Fruit fly (Drosophila melanogaster) Kc167 (cell line): ENCODE results near the gene CG17154.

ENCODE experiments used
- Myc ChIP-seq: fragments of >200 bp; optimal IDR thresholded peaks from 2 replicates; lab custom pipeline; 2017; ENCODE audit warnings: missing external identifiers
- Sin3A ChIP-seq: fragments of >200 bp; optimal IDR thresholded peaks from 2 replicates; lab custom pipeline; 2018; ENCODE audit warnings: missing external identifiers
- h ChIP-seq: fragments of >200 bp; optimal IDR thresholded peaks from 3 replicates; lab custom pipeline; 2018; ENCODE audit warnings: missing external identifiers
- insv ChIP-seq: fragments of >200 bp; optimal IDR thresholded peaks from 3 replicates; lab custom pipeline; 2018; ENCODE audit warnings: missing external identifiers
- psq ChIP-seq: fragments of >200 bp; optimal IDR thresholded peaks from 2 replicates; lab custom pipeline; 2017; ENCODE audit warnings: missing external identifiers
- ttk ChIP-seq: sonication (Bioruptor generic); optimal IDR thresholded peaks from 2 replicates; lab custom pipeline; 2017; ENCODE audit warnings: missing external identifiers

CG17154 gene

DNA sequence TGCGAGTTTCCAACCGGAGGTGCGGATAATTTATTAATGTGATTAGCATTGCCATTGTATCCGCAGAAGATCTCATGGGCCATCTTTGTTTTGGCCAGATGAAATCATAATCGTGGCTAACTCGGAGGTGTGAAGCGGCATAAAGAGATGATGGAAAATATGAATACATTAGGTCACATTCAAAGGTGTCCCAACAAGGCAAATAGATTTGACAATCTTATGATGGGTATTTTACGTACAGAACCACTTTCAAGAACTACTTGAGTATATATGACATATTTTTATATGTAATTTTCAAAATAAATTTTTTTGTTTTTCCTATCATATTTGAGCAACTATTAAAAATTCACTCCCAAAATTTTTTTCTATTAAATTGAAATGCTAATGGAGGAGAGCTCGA is at the start of gene CG17154:
Gene CG17154, plus strand, starts transcription at position 301 of the 400 bp plus-strand sequence.
- no peak for TF ChIP-seq psq (lab: Kevin White, UChicago)
- no peak for TF ChIP-seq ttk
- no peak for TF ChIP-seq Myc (lab: Kevin White, UChicago)
- TF ChIP-seq insv (lab: Kevin White, UChicago) = no peak
- no peak for TF ChIP-seq h (lab: Kevin White, UChicago)
- no peak for TF ChIP-seq Sin3A (lab: Kevin White, UChicago)

DNA sequence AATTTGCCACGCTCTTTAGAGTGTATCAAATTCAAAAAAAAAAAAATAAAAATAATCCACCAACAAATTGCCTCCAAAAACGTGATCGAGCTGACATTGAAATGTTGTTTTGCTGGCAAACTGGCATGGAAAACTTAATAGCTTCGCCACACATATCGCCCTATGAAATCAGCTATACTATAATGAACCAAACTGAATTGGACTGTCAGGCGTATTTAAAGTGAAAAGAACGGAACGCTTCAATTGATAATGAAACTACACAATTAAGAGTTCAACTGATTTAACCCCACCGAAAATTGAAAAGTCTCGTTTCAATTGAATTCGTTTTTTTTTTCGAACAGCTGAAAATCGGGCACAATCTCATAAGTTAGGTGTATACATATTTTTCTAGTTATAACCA is 49.3 kb upstream of the CG17154 start:
- no peak for TF ChIP-seq psq (lab: Kevin White, UChicago)

DNA sequence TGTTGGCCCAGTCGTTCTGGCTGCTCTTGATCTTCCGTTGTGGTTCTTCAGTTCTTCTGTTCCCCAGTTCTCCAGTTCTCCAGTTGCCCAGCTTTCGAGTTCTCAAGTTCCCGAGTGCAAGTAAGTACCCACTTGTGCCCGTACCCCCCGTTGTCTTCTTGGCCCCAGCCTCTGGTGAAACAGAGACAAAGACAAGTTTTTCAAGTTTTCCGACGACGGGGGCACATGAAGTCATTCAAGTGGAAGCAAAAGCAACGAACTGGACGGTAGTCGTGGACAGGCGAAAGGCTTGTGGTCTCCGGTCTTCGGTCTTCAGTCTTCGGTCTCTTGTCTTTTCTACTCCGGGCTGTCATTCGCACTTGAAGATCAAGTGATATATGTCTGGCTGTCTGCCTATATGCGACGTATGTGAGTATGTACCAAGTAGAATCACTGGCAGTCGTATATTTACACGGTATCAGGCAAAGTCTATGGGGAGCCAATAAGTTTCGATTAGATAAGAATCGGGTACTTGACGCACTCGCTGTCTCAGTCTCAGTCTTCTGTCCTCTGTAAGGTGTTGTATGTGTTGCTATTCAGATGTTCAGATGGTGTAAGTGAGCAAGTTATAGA is 48.0 kb upstream of the CG17154 start:
- no peak for TF ChIP-seq ttk
- TF ChIP-seq psq (lab: Kevin White, UChicago) = no peak
- TF ChIP-seq Myc (lab: Kevin White, UChicago) = no peak
- TF ChIP-seq Sin3A (lab: Kevin White, UChicago) = no peak
- TF ChIP-seq insv (lab: Kevin White, UChicago) = no peak
- no peak for TF ChIP-seq h (lab: Kevin White, UChicago)

DNA sequence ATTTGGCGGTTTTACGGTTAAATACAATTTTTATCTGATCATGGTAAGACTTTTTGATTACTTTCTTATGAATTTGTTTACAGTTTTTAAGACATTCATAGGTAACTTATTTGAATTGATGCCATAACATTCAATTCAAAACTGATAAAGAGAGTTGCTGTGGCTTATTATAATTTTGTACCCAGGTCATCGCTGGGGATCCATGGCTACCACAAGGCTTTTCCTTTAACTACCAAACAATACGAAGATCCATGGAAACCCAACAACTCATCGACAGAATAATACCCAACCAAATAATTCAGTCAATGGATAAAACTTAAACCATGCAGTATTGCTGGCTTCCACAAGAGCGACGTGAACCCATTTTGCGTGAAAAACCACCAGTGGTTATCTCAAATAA is 46.3 kb upstream of the CG17154 start, which contains the start of gene CG6793:
Gene CG6793, plus strand, starts transcription at position 301 of the 400 bp plus-strand sequence.
- TF ChIP-seq ttk = no peak
- TF ChIP-seq Myc (lab: Kevin White, UChicago) = no peak
- no peak for TF ChIP-seq h (lab: Kevin White, UChicago)
- TF ChIP-seq insv (lab: Kevin White, UChicago) = no peak
- TF ChIP-seq psq (lab: Kevin White, UChicago) = no peak
- TF ChIP-seq Sin3A (lab: Kevin White, UChicago) = no peak

DNA sequence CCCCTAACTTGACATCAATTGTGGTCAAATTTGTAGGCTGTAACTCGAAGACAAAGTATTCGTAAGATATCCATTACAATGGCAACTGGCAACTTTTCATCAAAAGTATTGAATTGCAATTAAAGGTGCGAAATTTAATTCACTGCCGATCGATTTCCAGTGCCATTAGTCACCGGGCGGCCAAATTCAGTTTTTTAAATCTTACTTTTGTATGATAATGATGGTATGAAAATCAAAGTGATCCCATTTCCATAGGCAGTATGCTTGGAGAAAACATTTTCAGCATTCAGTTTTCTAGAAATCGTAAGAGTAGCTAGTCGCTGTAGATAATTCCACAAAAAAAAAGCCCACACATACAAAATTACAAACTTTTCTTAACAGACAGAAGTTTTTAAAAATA is 44.1 kb upstream of the CG17154 start, which contains the start of gene CG43638:
Gene CG43638, plus strand, starts transcription at position 301 of the 400 bp plus-strand sequence.
- TF ChIP-seq h (lab: Kevin White, UChicago) = no peak
- no peak for TF ChIP-seq ttk
- TF ChIP-seq insv (lab: Kevin White, UChicago) = no peak
- TF ChIP-seq Myc (lab: Kevin White, UChicago) = no peak
- TF ChIP-seq psq (lab: Kevin White, UChicago) = no peak
- TF ChIP-seq Sin3A (lab: Kevin White, UChicago) = no peak

DNA sequence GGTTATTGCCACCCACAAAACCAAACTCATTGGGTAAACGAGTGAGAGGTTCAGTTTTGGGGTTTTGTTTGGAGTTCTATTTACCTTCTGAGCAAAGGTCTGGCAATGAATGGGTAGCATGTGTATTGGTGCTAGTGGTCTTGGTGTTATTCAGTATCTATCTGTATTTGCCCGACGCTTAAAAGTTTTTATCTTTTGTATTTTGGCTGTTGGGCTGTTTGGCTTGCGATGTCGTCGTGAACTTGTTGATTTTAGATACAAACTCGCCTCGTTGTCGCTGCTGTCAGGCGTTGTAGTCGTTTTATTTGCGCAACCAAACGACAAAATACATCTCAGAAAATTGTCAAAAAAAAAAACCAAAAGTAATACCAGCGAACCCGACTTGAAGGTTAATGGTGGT is 43.0 kb upstream of the CG17154 start:
- TF ChIP-seq Myc (lab: Kevin White, UChicago) (no peak), psq (lab: Kevin White, UChicago) (no peak), h (lab: Kevin White, UChicago) (no peak), ttk (no peak), insv (lab: Kevin White, UChicago) (no peak), Sin3A (lab: Kevin White, UChicago) (no peak)

DNA sequence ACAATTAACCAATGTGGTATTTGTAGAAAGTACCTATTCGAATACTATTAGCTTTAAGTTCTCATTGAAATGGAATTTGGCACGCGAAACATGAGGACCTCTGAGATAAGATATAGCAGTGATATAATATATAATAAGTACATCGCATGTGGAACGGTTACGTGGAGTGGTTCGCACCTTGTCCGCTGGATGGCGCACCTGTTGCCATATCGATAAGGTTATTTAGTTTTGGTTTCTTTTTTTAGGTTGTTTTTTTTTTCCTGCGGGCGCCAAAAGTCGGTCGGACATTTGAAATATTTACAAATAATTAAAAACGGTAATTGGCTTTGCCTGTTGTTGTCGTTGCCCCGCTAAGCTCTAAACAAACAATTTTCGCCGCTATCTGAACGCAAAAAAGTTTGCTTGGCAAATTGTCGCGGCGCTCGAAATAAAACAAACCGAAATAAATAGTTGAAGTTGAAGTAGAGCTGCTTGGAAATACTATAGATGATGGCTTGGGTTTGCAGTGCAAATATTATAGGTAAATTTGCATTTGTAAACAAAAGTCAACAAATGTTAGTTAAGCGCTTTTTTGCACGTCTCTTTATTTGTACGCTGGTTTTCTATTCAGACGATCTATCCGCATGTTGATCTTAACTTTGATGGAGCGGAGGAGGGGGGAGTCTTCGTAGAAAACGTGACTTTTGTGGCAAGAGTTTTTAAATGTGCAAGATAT is 38.7 kb upstream of the CG17154 start:
- no peak for TF ChIP-seq Sin3A (lab: Kevin White, UChicago)
- no peak for TF ChIP-seq insv (lab: Kevin White, UChicago)
- TF ChIP-seq Myc (lab: Kevin White, UChicago) = no peak
- no peak for TF ChIP-seq h (lab: Kevin White, UChicago)
- no peak for TF ChIP-seq psq (lab: Kevin White, UChicago)
- TF ChIP-seq ttk = no peak

DNA sequence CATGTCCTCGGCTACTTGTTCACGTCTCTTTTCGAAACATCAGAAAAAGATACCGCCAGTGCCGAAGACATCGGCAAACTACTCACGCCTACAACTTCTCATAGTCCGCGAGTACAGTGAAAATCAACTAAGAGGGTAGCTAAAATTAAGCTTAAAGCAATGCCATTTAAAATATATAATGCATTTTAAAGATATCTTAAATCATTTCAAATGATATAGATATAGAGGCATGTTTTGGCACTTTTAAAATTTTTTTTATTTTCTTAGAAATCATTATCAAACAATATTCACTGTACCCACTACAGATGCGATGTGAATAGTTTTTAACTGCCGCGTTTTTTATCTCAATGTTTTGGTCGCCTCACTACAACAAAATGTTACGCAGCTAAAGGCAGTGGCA is 37.8 kb upstream of the CG17154 start:
- TF ChIP-seq ttk = no peak
- no peak for TF ChIP-seq insv (lab: Kevin White, UChicago)
- no peak for TF ChIP-seq Myc (lab: Kevin White, UChicago)
- TF ChIP-seq psq (lab: Kevin White, UChicago) = no peak
- no peak for TF ChIP-seq Sin3A (lab: Kevin White, UChicago)
- TF ChIP-seq h (lab: Kevin White, UChicago) = no peak

DNA sequence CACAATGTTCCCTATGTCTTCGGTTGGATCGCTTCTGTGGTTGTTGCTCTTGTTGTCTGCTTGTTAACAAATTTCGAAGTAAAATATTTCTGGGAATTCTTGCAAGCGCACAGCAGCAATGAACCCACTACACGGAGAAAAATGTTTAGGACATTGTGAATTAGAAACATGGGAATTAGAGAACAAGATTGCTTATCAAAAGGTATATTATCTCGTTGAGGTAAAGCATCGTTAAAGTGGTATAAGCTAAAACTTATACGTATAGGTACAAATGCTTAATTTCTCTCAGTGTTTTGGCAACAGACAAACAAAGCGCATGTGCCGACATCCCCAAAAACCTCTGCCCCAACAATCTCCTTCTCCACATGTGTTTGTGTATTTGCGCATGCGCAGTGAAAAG is 34.7 kb upstream of the CG17154 start:
- TF ChIP-seq Sin3A (lab: Kevin White, UChicago) (no peak), insv (lab: Kevin White, UChicago) (no peak), psq (lab: Kevin White, UChicago) (no peak), Myc (lab: Kevin White, UChicago) (no peak), h (lab: Kevin White, UChicago) (no peak), ttk (no peak)

DNA sequence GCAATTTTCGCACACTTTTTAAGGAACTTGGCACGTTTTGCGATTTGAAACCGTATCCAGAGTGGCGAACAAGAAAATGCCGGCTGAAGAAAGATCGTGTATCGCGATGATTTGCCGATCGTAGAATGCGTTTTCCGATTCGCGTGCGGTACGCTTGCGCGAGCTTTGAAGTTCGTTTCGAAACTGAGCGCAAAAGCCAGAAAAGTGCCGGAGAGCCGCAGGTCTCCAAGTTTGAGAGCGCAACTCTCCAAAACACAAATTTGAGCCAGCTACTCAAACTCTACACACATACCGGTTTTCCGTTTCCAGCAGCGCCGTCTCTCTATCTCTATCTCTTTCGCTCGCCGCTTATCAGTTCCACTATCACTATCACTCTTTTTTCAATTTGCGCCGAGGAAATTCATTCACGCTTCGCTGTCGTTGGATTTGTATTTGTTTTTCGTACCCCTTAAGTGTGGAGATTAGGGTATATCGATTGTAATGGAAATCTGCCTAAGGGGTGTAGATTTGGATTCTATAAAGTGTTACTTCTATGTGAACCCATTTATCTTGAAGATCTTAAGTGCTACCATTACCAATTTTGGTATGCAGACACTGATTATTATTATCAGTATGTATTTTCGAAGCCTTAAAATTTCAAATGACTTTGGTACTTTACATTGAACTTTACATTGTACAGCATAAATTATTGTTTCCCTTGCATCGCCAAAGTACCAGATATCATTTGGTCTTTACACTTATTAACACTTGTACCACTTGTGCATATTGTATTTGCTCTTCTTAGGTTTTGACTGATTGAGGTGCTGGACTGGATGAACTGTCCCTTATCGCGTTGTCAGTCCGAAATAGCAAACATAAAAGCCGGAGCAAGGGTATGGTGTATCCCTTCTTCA is 31.9 kb upstream of the CG17154 start:
- TF ChIP-seq Sin3A (lab: Kevin White, UChicago) (no peak), psq (lab: Kevin White, UChicago) (no peak), insv (lab: Kevin White, UChicago) (no peak), Myc (lab: Kevin White, UChicago) (no peak), ttk (no peak), h (lab: Kevin White, UChicago) (no peak)

DNA sequence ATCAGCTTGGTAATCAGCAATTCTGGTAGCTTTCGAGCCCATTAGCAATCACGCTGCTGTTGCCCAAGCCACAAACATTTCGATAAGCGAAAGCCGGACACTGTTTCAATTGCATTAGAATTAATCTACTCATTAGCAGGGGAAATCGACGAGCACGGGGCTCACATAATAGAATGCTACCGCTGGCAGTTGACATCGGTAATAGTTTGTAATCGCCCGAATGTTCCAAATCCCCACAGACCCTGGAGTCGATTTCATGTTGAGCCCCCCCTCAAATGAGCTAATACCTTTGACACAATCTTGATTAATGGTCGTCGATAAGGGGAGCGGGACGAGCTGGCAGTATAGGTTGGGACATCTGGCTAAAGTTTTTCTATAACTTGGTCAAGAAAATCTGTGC is 30.8 kb upstream of the CG17154 start:
- TF ChIP-seq psq (lab: Kevin White, UChicago) = no peak
- TF ChIP-seq h (lab: Kevin White, UChicago) = no peak
- no peak for TF ChIP-seq Myc (lab: Kevin White, UChicago)
- TF ChIP-seq ttk = no peak
- TF ChIP-seq insv (lab: Kevin White, UChicago) = no peak
- TF ChIP-seq Sin3A (lab: Kevin White, UChicago) = no peak
